Worm (Caenorhabditis elegans): ENCODE data around the gene C32D5.7.

Gene C32D5.7

DNA sequence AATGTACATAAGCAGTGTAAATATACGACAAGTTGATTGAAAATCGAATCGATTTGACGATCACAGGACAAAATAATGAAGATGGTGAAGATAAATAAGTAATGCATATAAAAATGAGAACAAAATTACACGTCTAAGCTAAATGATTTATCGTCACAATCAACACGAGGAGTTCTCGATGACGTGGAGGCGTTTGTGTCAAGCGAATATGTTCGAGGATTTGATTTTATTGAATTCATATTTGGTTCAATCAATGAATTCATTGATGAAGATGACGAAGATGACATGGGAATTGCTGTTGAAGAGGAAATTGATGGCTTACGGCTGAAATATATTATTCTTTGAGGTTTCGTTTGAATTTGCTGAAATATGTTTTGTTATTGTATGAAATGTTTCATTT, 47.3 kb downstream of the C32D5.7 start, which contains the start of gene nyn-3:
Gene nyn-3, minus strand, starts transcription at position 101 of the 400 bp plus-strand sequence.
- no peak for TF ChIP-seq F37D6.2 (tag; optimal IDR thresholded peaks at IDR 0.05)
- TF ChIP-seq unc-130 (GFP tag; optimal IDR thresholded peaks at IDR 0.05): no peak
- TF ChIP-seq F49E8.2 (tag; optimal IDR thresholded peaks at IDR 0.05; ENCODE audit: borderline replicate concordance): no peak
- no peak for TF ChIP-seq Y105C5A.15 (GFP tag; IDR thresholded peaks at IDR 0.05)
- TF ChIP-seq hmg-1.1 (GFP tag; IDR thresholded peaks at IDR 0.05): no peak
- TF ChIP-seq mes-2 (tag; optimal IDR thresholded peaks at IDR 0.05; ENCODE audit: poor library complexity, severe bottlenecking): no peak
- TF ChIP-seq Y48G9A.11 (GFP tag; IDR thresholded peaks at IDR 0.05): no peak
- no peak for TF ChIP-seq dpl-1 (GFP tag; optimal IDR thresholded peaks at IDR 0.05)
- no peak for TF ChIP-seq ama-1 (optimal IDR thresholded peaks at IDR 0.05)
- TF ChIP-seq lir-3 (tag; optimal IDR thresholded peaks at IDR 0.05): no peak
- no peak for TF ChIP-seq dmd-6 (GFP tag; IDR thresholded peaks at IDR 0.05)
- TF ChIP-seq pha-4 (GFP tag; IDR thresholded peaks at IDR 0.05): no peak
- TF ChIP-seq pha-4 (tag; optimal IDR thresholded peaks at IDR 0.05): no peak
- TF ChIP-seq madf-5 (GFP tag; IDR thresholded peaks at IDR 0.05): no peak
- TF ChIP-seq zip-2 (tag; optimal IDR thresholded peaks at IDR 0.05): no peak
- no peak for TF ChIP-seq ceh-20 (GFP tag; IDR thresholded peaks at IDR 0.05)
- TF ChIP-seq spr-1 (tag; optimal IDR thresholded peaks at IDR 0.05): no peak

- TF ChIP-seq pqm-1 (tag; optimal IDR thresholded peaks at IDR 0.05): peak; percentile 16
- no peak for TF ChIP-seq Y5F2A.4 (GFP tag; optimal IDR thresholded peaks at IDR 0.05)
- TF ChIP-seq hlh-11 (tag; optimal IDR thresholded peaks at IDR 0.05): peak; percentile 59
- TF ChIP-seq cey-2 (tag; optimal IDR thresholded peaks at IDR 0.05; ENCODE audit: borderline replicate concordance, insufficient read depth): no peak
- TF ChIP-seq mdl-1 (tag; optimal IDR thresholded peaks at IDR 0.05): peak in 1 of 2 experiments; percentile 26
- no peak for TF ChIP-seq jun-1 (tag; optimal IDR thresholded peaks at IDR 0.05)
- no peak for TF ChIP-seq unc-62 (GFP tag; optimal IDR thresholded peaks at IDR 0.05 in 1 of 2)
- no peak for TF ChIP-seq unc-62 (tag; optimal IDR thresholded peaks at IDR 0.05)
- no peak for TF ChIP-seq aly-2 (tag; optimal IDR thresholded peaks at IDR 0.05)
- TF ChIP-seq ceh-32 (tag; optimal IDR thresholded peaks at IDR 0.05; ENCODE audit: poor library complexity): no peak
- no peak for TF ChIP-seq ctbp-1 (GFP tag; IDR thresholded peaks at IDR 0.05)
- TF ChIP-seq daf-16 (GFP tag; optimal IDR thresholded peaks at IDR 0.05): peak in 1 of 2 experiments; percentile 88
- TF ChIP-seq daf-16 (tag; optimal IDR thresholded peaks at IDR 0.05): no peak
- TF ChIP-seq ceh-44 (GFP tag; IDR thresholded peaks at IDR 0.05): no peak
- TF ChIP-seq R02D3.7 (tag; optimal IDR thresholded peaks at IDR 0.05): no peak
- TF ChIP-seq nhr-11 (tag; optimal IDR thresholded peaks at IDR 0.05): peak; percentile 31
- TF ChIP-seq F37D6.2 (tag; optimal IDR thresholded peaks at IDR 0.05): no peak
- no peak for TF ChIP-seq spr-1 (tag; optimal IDR thresholded peaks at IDR 0.05)
- TF ChIP-seq Y105C5A.15 (GFP tag; IDR thresholded peaks at IDR 0.05): no peak
- no peak for TF ChIP-seq mxl-2 (GFP tag; conservative IDR thresholded peaks at IDR 0.05)
- TF ChIP-seq ama-1 (optimal IDR thresholded peaks at IDR 0.05): no peak
- TF ChIP-seq nhr-237 (tag; optimal IDR thresholded peaks at IDR 0.05): no peak
- no peak for TF ChIP-seq hmg-1.1 (GFP tag; IDR thresholded peaks at IDR 0.05)
- no peak for TF ChIP-seq egl-43 (GFP tag; IDR thresholded peaks at IDR 0.05)
- no peak for TF ChIP-seq rbr-2 (tag; optimal IDR thresholded peaks at IDR 0.05)
- no peak for TF ChIP-seq dpl-1 (GFP tag; optimal IDR thresholded peaks at IDR 0.05)
- TF ChIP-seq T26A8.4 (GFP tag; IDR thresholded peaks at IDR 0.05): no peak
- no peak for TF ChIP-seq lir-3 (tag; optimal IDR thresholded peaks at IDR 0.05)
- TF ChIP-seq dmd-6 (GFP tag; IDR thresholded peaks at IDR 0.05): peak; percentile 56; the same call in 1 of the 2 replicates
- TF ChIP-seq Y75B8A.6 (GFP tag; IDR thresholded peaks at IDR 0.05): no peak
- no peak for TF ChIP-seq ztf-7 (tag; optimal IDR thresholded peaks at IDR 0.05)
- TF ChIP-seq tra-1 (GFP tag; IDR thresholded peaks at IDR 0.05): no peak
- TF ChIP-seq mxl-3 (GFP tag; optimal IDR thresholded peaks at IDR 0.05): peak; percentile 36
- TF ChIP-seq nhr-10 (tag; optimal IDR thresholded peaks at IDR 0.05): no peak
- peak; percentile 41 for TF ChIP-seq hlh-30 (tag; optimal IDR thresholded peaks at IDR 0.05; ENCODE audit: insufficient read depth)
- no peak for TF ChIP-seq skn-1 (tag; optimal IDR thresholded peaks at IDR 0.05)
- TF ChIP-seq aha-1 (tag): peak; percentile 62
These were observed 49.7 kb downstream of the C32D5.7 start, which contains the start of gene upb-1 for ce11 chrII:6290047-6290582. Gene upb-1 (minus strand): TSS chrII:6290097.
